Fruit fly (Drosophila melanogaster): ENCODE results near the gene CG11858.

DNA sequence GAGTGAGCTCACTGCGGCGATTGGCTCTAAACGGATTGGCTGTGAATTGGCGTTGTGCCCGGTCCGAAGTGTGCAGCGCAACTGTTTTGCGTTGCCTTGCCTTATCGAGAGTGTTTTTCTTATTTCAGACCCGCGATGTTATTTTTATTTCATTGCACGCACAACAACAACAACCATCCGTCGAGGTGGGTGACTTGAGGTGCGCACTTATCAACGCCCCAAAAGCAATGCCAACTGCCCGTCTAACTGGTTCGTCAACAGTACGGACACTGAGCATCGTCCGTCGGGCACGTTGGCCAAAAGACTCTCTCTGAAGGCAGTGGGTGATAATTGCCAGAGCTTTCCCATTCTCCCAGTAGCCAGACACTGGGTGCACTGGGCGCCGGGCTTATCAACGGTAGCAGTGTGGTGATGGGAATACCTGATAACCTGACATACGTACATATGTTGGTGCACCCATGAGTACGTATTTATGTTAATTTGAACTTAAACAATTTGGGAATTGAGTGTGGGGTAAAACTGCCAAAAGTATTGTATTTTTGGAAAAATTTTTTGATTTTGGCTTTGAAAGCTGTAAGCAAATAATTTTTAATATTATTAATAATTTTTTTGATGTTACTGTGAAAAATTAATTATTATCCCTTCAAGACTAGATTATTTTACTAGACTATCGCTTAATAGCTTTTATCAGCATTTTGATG is 32.9 kb downstream of the CG11858 start, which contains the start of gene CG31102:
- TF ChIP-seq CG6854 (GFP tag; optimal IDR thresholded peaks at IDR 0.05), result no peak
- TF ChIP-seq Sox102F (GFP tag; optimal IDR thresholded peaks at IDR 0.05), result no peak
- no peak for TF ChIP-seq Ets21C (GFP tag; optimal IDR thresholded peaks at IDR 0.05)
- no peak for TF ChIP-seq fd59A (GFP tag; optimal IDR thresholded peaks at IDR 0.05)
- TF ChIP-seq CG10669 (GFP tag; optimal IDR thresholded peaks at IDR 0.05), result no peak
- TF ChIP-seq eg (GFP tag; IDR thresholded peaks at IDR 0.05), result no peak; the same call in 2 of the 3 replicates
- no peak for TF ChIP-seq CG10631 (GFP tag; optimal IDR thresholded peaks at IDR 0.05)
- no peak for TF ChIP-seq OdsH (GFP tag; optimal IDR thresholded peaks at IDR 0.05)
- TF ChIP-seq CG16779 (tag; optimal IDR thresholded peaks at IDR 0.05), result no peak
- TF ChIP-seq CG9139 (GFP tag; optimal IDR thresholded peaks at IDR 0.05), result no peak
- TF ChIP-seq Sox14 (GFP tag; optimal IDR thresholded peaks at IDR 0.05), result no peak
- no peak for TF ChIP-seq CG8319 (GFP tag; optimal IDR thresholded peaks at IDR 0.05)
- no peak for TF ChIP-seq net (GFP tag; optimal IDR thresholded peaks at IDR 0.05)
